Fruit fly (Drosophila melanogaster): ENCODE results near the gene ImpL2.
A peak's percentile ranks its signal among the peaks of the same experiment; 100 is the strongest.

ImpL2 gene

DNA sequence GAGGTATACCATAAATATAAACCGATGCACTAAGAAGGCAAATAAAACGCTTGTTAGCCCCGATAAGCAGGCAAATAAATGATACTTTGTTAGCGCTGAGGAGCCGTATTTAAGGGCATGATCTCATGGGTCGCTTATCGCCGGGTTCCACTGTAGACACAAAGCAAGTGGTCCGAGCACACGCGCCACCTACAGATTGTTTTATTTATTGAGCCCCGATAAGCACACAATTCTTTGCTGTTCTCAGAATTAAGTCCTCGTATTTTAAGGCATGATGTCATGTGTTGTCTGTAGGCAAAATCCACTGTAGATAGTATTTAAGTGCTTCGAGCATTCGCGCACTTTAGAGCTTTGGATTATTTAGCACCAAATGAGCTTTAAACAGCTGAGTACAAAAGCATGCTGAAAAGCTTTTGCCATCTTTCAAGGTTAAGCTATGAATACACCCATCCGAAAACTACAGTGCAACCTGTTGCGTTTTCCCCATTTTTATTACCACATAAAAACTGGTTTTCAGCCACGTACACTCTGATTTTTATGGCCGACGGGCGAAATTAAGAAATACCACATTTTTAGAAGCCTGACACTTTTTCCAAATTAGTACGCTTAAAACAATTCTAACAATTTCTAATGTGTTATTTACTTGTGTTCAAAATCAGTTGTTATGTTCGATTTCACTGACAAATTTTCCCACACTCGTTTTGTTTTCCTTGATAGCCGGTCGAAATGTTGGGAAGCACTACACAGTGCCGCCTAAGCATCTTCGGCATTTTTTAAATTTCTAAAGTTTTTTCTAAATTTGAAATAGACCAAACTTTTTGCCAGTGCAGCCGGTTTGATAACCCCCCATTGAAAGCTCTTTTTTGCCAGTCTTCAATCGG, 3.7 kb upstream of the ImpL2 start, which contains the start of gene Sqor (continued):
- TF ChIP-seq eve (GFP tag; optimal IDR thresholded peaks at IDR 0.05) (no peak), pan (optimal IDR thresholded peaks at IDR 0.05) (no peak), pan (GFP tag; optimal IDR thresholded peaks at IDR 0.05 in 1 of 2, IDR thresholded peaks at IDR 0.05 in 1 of 2) (peak in 1 of 2 experiments; percentile 82), Asciz (GFP tag; optimal IDR thresholded peaks at IDR 0.05) (peak; percentile 82), CG8765 (GFP tag; IDR thresholded peaks at IDR 0.05) (peak; percentile 60; the same call in 1 of the 2 replicates), CG17912 (GFP tag; optimal IDR thresholded peaks at IDR 0.05) (peak; percentile 66), CkIIα-i1 (GFP tag; IDR thresholded peaks at IDR 0.05) (no peak; the same call in 1 of the 2 replicates), C15 (GFP tag; IDR thresholded peaks at IDR 0.05) (peak; percentile 77), Gsc (GFP tag; IDR thresholded peaks at IDR 0.05) (no peak), CG16813 (GFP tag; IDR thresholded peaks at IDR 0.05; ENCODE audit: partially characterized antibody) (no peak), CG17802 (tag; optimal IDR thresholded peaks at IDR 0.05) (peak; percentile 53), CG7745 (tag; optimal IDR thresholded peaks at IDR 0.05) (no peak), nau (GFP tag; optimal IDR thresholded peaks at IDR 0.05) (no peak), CG8089 (GFP tag; optimal IDR thresholded peaks at IDR 0.05) (peak; percentile 66), en (GFP tag; optimal IDR thresholded peaks at IDR 0.05) (peak; percentile 75), CG11723 (GFP tag; optimal IDR thresholded peaks at IDR 0.05) (peak; percentile 82), CG3065 (GFP tag; optimal IDR thresholded peaks at IDR 0.05) (peak; percentile 31), Poxn (GFP tag; IDR thresholded peaks at IDR 0.05) (peak; percentile 61), abd-A (tag; optimal IDR thresholded peaks at IDR 0.05) (no peak), NC2β (GFP tag; optimal IDR thresholded peaks at IDR 0.05) (peak; percentile 64), CG8924 (tag; optimal IDR thresholded peaks at IDR 0.05) (peak; percentile 90), tio (GFP tag; optimal IDR thresholded peaks at IDR 0.05) (no peak), CG4854 (GFP tag; optimal IDR thresholded peaks at IDR 0.05) (peak; percentile 81), so (GFP tag; IDR thresholded peaks at IDR 0.05) (peak; percentile 85), NK7.1 (GFP tag; optimal IDR thresholded peaks at IDR 0.05) (peak; percentile 89), Six4 (GFP tag; optimal IDR thresholded peaks at IDR 0.05) (peak; percentile 32), fd64A (GFP tag; optimal IDR thresholded peaks at IDR 0.05) (no peak), Doc2 (GFP tag; IDR thresholded peaks at IDR 0.05) (peak; percentile 62), toy (GFP tag; IDR thresholded peaks at IDR 0.05) (peak; percentile 60; the same call in 1 of the 2 replicates), CG2120 (GFP tag; optimal IDR thresholded peaks at IDR 0.05) (peak; percentile 92), CG1529 (GFP tag; optimal IDR thresholded peaks at IDR 0.05) (peak; percentile 69), CG3726 (GFP tag; IDR thresholded peaks at IDR 0.05) (peak; percentile 76; the same call in 2 of the 3 replicates), sc (optimal IDR thresholded peaks at IDR 0.05) (no peak), sc (GFP tag; optimal IDR thresholded peaks at IDR 0.05) (no peak), trem (tag; optimal IDR thresholded peaks at IDR 0.05) (peak; percentile 30), CG7839 (tag; optimal IDR thresholded peaks at IDR 0.05) (peak; percentile 89), CG1602 (GFP tag; optimal IDR thresholded peaks at IDR 0.05) (peak; percentile 66), CG8478 (optimal IDR thresholded peaks at IDR 0.05) (no peak), caup (GFP tag; optimal IDR thresholded peaks at IDR 0.05; ENCODE audit: severe bottlenecking) (peak; percentile 87), amos (GFP tag; IDR thresholded peaks at IDR 0.05; ENCODE audit: partially characterized antibody) (peak; percentile 36; the same call in 1 of the 2 replicates), bbx (GFP tag; IDR thresholded peaks at IDR 0.05; ENCODE audit: partially characterized antibody) (no peak), CG2889 (GFP tag; IDR thresholded peaks at IDR 0.05) (peak; percentile 58; the same call in 2 of the 3 replicates), CG6791 (GFP tag; IDR thresholded peaks at IDR 0.05; ENCODE audit: partially characterized antibody) (0 out of 3 replicates have a peak, but pooled peaks have one; percentile 43), CG31365 (tag; optimal IDR thresholded peaks at IDR 0.05) (peak; percentile 41), CG9609 (GFP tag; optimal IDR thresholded peaks at IDR 0.05) (peak; percentile 89), CG13894 (tag; optimal IDR thresholded peaks at IDR 0.05) (peak; percentile 85), CG18764 (GFP tag; optimal IDR thresholded peaks at IDR 0.05) (peak; percentile 54), Ravus (GFP tag; IDR thresholded peaks at IDR 0.05) (peak; percentile 52), Stat92E (GFP tag; optimal IDR thresholded peaks at IDR 0.05) (peak in 1 of 3 experiments; percentile 75)

All from whole organism, embryonic.